Worm (Caenorhabditis elegans): Measurements from ENCODE around the gene F11C1.7.

- TF ChIP-seq pha-2 (tag; optimal IDR thresholded peaks at IDR 0.05) (no peak), K09A11.1 (tag; optimal IDR thresholded peaks at IDR 0.05; ENCODE audit: insufficient read depth) (no peak), pha-4 (tag; optimal IDR thresholded peaks at IDR 0.05) (no peak), che-1 (tag; optimal IDR thresholded peaks at IDR 0.05) (no peak), ceh-9 (tag; optimal IDR thresholded peaks at IDR 0.05) (no peak), hlh-6 (tag; optimal IDR thresholded peaks at IDR 0.05) (no peak)
Observed at ce11 chrX:12958897-12959296, 30.2 kb upstream of the F11C1.7 start.

All from whole organism, late embryonic.